Fruit fly (Drosophila melanogaster) whole organism, embryonic: Measurements from ENCODE around the gene Scox.

Source experiments
- Adf1 ChIP-seq: fragments of 200-800 bp; sonication (Bioruptor generic); IDR thresholded peaks from 2 replicates; pipeline ENCODE4 v1.3.6; 2022; ENCODE audit warnings: missing biosample characterization, missing genetic modification characterization
- CG10267 ChIP-seq: fragments of 200-800 bp; sonication (Bioruptor generic); optimal IDR thresholded peaks from 2 replicates; lab custom pipeline; 2018; ENCODE audit warnings: missing biosample characterization, mild to moderate bottlenecking, missing genetic modification characterization, moderate library complexity
- CG12071 ChIP-seq: fragments of 200-800 bp; sonication (Bioruptor generic); optimal IDR thresholded peaks from 3 replicates; lab custom pipeline; 2018; ENCODE audit warnings: missing biosample characterization, mild to moderate bottlenecking, missing genetic modification characterization
- CG12744 ChIP-seq: fragments of 200-800 bp; sonication (Bioruptor generic); optimal IDR thresholded peaks from 2 replicates; lab custom pipeline; 2016; ENCODE audit warnings: missing biosample characterization, missing genetic modification characterization
- CG13287 ChIP-seq: fragments of 200-800 bp; sonication (Bioruptor generic); IDR thresholded peaks from 2 replicates; pipeline ENCODE4 v1.3.6; 2022; ENCODE audit warnings: missing biosample characterization, missing genetic modification characterization; ENCODE audit not compliant: partially characterized antibody
- CG13296 ChIP-seq: fragments of 200-800 bp; sonication (Bioruptor generic); optimal IDR thresholded peaks from 3 replicates; lab custom pipeline; 2018; ENCODE audit warnings: missing biosample characterization, mild to moderate bottlenecking, missing genetic modification characterization
- CG13775 ChIP-seq: fragments of 200-800 bp; sonication (Bioruptor generic); optimal IDR thresholded peaks from 3 replicates; lab custom pipeline; 2017; ENCODE audit warnings: missing biosample characterization, mild to moderate bottlenecking, missing genetic modification characterization
- CG14050 ChIP-seq: fragments of 200-800 bp; sonication (Bioruptor generic); IDR thresholded peaks from 3 replicates; pipeline ENCODE4 v1.3.6; 2022; ENCODE audit warnings: missing biosample characterization, missing genetic modification characterization
- CG14441 ChIP-seq: fragments of 200-800 bp; sonication (Bioruptor generic); IDR thresholded peaks from 2 replicates; pipeline ENCODE4 v1.3.6; 2022; ENCODE audit warnings: missing biosample characterization, missing genetic modification characterization
- CG16863 ChIP-seq: fragments of 200-800 bp; sonication (Bioruptor generic); optimal IDR thresholded peaks from 3 replicates; lab custom pipeline; 2016; ENCODE audit warnings: missing biosample characterization, missing genetic modification characterization
- CG17359 ChIP-seq: fragments of 200-800 bp; sonication (Bioruptor generic); optimal IDR thresholded peaks from 3 replicates; lab custom pipeline; 2018; ENCODE audit warnings: missing biosample characterization, mild to moderate bottlenecking, missing genetic modification characterization, moderate library complexity
- CG18011 ChIP-seq: fragments of 200-800 bp; sonication (Bioruptor generic); optimal IDR thresholded peaks from 2 replicates; lab custom pipeline; 2017; ENCODE audit warnings: missing biosample characterization, missing genetic modification characterization, mild to moderate bottlenecking, moderate library complexity, missing genotype
- CG2199 ChIP-seq: fragments of 200-800 bp; sonication (Bioruptor generic); IDR thresholded peaks from 3 replicates; pipeline ENCODE4 v1.3.6; 2022; ENCODE audit warnings: missing biosample characterization, missing genetic modification characterization
- CG31441 ChIP-seq: fragments of 200-800 bp; sonication (Bioruptor generic); IDR thresholded peaks from 2 replicates; pipeline ENCODE4 v1.3.6; 2022; ENCODE audit warnings: missing biosample characterization, missing genetic modification characterization
- CG3281 ChIP-seq: fragments of 200-800 bp; sonication (Bioruptor generic); optimal IDR thresholded peaks from 3 replicates; lab custom pipeline; 2017; ENCODE audit warnings: missing biosample characterization, mild to moderate bottlenecking, missing genetic modification characterization
- CG4404 ChIP-seq: fragments of 200-800 bp; sonication (Bioruptor generic); IDR thresholded peaks from 2 replicates; pipeline ENCODE4 v1.3.6; 2022; ENCODE audit warnings: missing biosample characterization, missing genetic modification characterization
- CG6175 ChIP-seq: fragments of 200-800 bp; sonication (Bioruptor generic); IDR thresholded peaks from 3 replicates; pipeline ENCODE4 v1.3.6; 2022; ENCODE audit warnings: missing biosample characterization, missing genetic modification characterization
- CG6254 ChIP-seq: fragments of 200-800 bp; sonication (Bioruptor generic); optimal IDR thresholded peaks from 3 replicates; lab custom pipeline; 2017; ENCODE audit warnings: mild to moderate bottlenecking, missing biosample characterization, missing genetic modification reagents, missing genetic modification characterization
- CG7987 ChIP-seq: fragments of 200-800 bp; sonication (Bioruptor generic); optimal IDR thresholded peaks from 2 replicates; lab custom pipeline; 2018; ENCODE audit warnings: missing biosample characterization, mild to moderate bottlenecking, missing genetic modification characterization, moderate library complexity
- CG9932 ChIP-seq: fragments of 200-800 bp; sonication (Bioruptor generic); IDR thresholded peaks from 2 replicates; pipeline ENCODE4 v1.3.6; 2022; ENCODE audit warnings: missing biosample characterization, missing genetic modification characterization
- CkIIα-i1 ChIP-seq: fragments of 200-800 bp; sonication (Bioruptor generic); IDR thresholded peaks from 2 replicates; pipeline ENCODE4 v1.3.6; 2022; ENCODE audit warnings: missing biosample characterization, missing genetic modification characterization
- Dp ChIP-seq: fragments of 200-800 bp; sonication (Bioruptor generic); optimal IDR thresholded peaks from 2 replicates; lab custom pipeline; 2018; ENCODE audit warnings: missing biosample characterization, mild to moderate bottlenecking, missing genetic modification characterization, moderate library complexity
- E2f2 ChIP-seq: fragments of 200-800 bp; sonication (Bioruptor generic); IDR thresholded peaks from 2 replicates; pipeline ENCODE4 v1.3.6; 2022; ENCODE audit warnings: missing biosample characterization, missing genetic modification characterization
- Fer1 ChIP-seq: fragments of 200-800 bp; sonication (Bioruptor generic); optimal IDR thresholded peaks from 2 replicates; lab custom pipeline; 2017; ENCODE audit warnings: missing biosample characterization, mild to moderate bottlenecking, missing genetic modification characterization
- Gug ChIP-seq: fragments of 200-800 bp; sonication (Bioruptor generic); IDR thresholded peaks from 4 replicates; pipeline ENCODE4 v1.3.6; 2022; ENCODE audit warnings: missing biosample characterization, missing genetic modification characterization
- Hand ChIP-seq: fragments of 200-800 bp; sonication (Bioruptor generic); optimal IDR thresholded peaks from 2 replicates; lab custom pipeline; 2017; ENCODE audit warnings: mild to moderate bottlenecking, missing biosample characterization, missing genetic modification reagents, missing genetic modification characterization
- MBD-R2 ChIP-seq: fragments of 200-800 bp; sonication (Bioruptor generic); IDR thresholded peaks from 2 replicates; pipeline ENCODE4 v1.3.6; 2022; ENCODE audit warnings: missing biosample characterization, missing genetic modification characterization
- Med ChIP-seq: fragments of 200-800 bp; sonication (Bioruptor generic); peaks from one replicate; lab custom pipeline; 2016; ENCODE audit warnings: missing biosample characterization, missing genetic modification characterization, mild to moderate bottlenecking, inconsistent platforms, moderate library complexity
- Meics ChIP-seq: fragments of 200-800 bp; sonication (Bioruptor generic); optimal IDR thresholded peaks from 2 replicates; lab custom pipeline; 2017; ENCODE audit warnings: missing biosample characterization, mild to moderate bottlenecking, missing genetic modification characterization
- Nf-YC ChIP-seq: fragments of 200-800 bp; optimal IDR thresholded peaks from 3 replicates; lab custom pipeline; 2019; ENCODE audit warnings: missing biosample characterization, mild to moderate bottlenecking, missing genetic modification characterization, moderate library complexity
- aop ChIP-seq: fragments of 200-800 bp; sonication (Bioruptor generic); IDR thresholded peaks from 2 replicates; pipeline ENCODE4 v1.3.6; 2022; ENCODE audit warnings: missing biosample characterization, missing genetic modification characterization
- cas ChIP-seq: fragments of 200-800 bp; sonication (Bioruptor generic); IDR thresholded peaks from 2 replicates; pipeline ENCODE4 v1.3.6; 2022; ENCODE audit warnings: missing biosample characterization, missing genetic modification characterization
- chif ChIP-seq, 2 experiments: fragments of 200-800 bp; sonication (Bioruptor generic); optimal IDR thresholded peaks; 3 replicates each; lab custom pipeline; 2016; ENCODE audit warnings: missing biosample characterization in 2 of 2, missing genetic modification characterization in 2 of 2
- chinmo ChIP-seq: fragments of 200-800 bp; sonication (Bioruptor generic); IDR thresholded peaks from 4 replicates; pipeline ENCODE4 v1.3.6; 2022; ENCODE audit warnings: missing biosample characterization, missing genetic modification characterization; ENCODE audit not compliant: partially characterized antibody
- crol ChIP-seq: fragments of 200-800 bp; sonication (Bioruptor generic); IDR thresholded peaks from 2 replicates; pipeline ENCODE4 v1.3.6; 2022; ENCODE audit warnings: missing biosample characterization, missing genetic modification characterization
- crp ChIP-seq, 2 experiments: fragments of 200-800 bp; sonication (Bioruptor generic); optimal IDR thresholded peaks; 2 replicates in 1 of 2; 3 replicates in 1 of 2; lab custom pipeline; 2017; ENCODE audit warnings: missing biosample characterization in 2 of 2, missing genetic modification characterization in 2 of 2, mild to moderate bottlenecking in 1 of 2, moderate library complexity in 1 of 2
- cwo ChIP-seq: fragments of 200-800 bp; sonication (Bioruptor generic); optimal IDR thresholded peaks from 3 replicates; lab custom pipeline; 2017; ENCODE audit warnings: missing biosample characterization, missing genetic modification characterization, mild to moderate bottlenecking, moderate library complexity, missing genetic modification reagents
- da ChIP-seq: fragments of 200-800 bp; sonication (Bioruptor generic); optimal IDR thresholded peaks from 2 replicates; lab custom pipeline; 2016; ENCODE audit warnings: missing biosample characterization, missing genetic modification characterization
- dm ChIP-seq: fragments of 200-800 bp; sonication (Bioruptor generic); optimal IDR thresholded peaks from 3 replicates; lab custom pipeline; 2016; ENCODE audit warnings: missing biosample characterization, missing genetic modification characterization
- emc ChIP-seq: fragments of 200-800 bp; sonication (Bioruptor generic); optimal IDR thresholded peaks from 2 replicates; lab custom pipeline; 2016; ENCODE audit warnings: missing biosample characterization, missing genetic modification characterization
- en ChIP-seq: fragments of 200-800 bp; sonication (Bioruptor generic); optimal IDR thresholded peaks from 2 replicates; lab custom pipeline; 2016; ENCODE audit warnings: missing biosample characterization, missing genetic modification characterization
- fd3F ChIP-seq: fragments of 200-800 bp; sonication (Bioruptor generic); optimal IDR thresholded peaks from 2 replicates; lab custom pipeline; 2018; ENCODE audit warnings: missing biosample characterization, mild to moderate bottlenecking, missing genetic modification characterization, moderate library complexity
- fru ChIP-seq: fragments of >200 bp; optimal IDR thresholded peaks from 2 replicates; lab custom pipeline; 2017
- her ChIP-seq: fragments of 200-800 bp; sonication (Bioruptor generic); optimal IDR thresholded peaks from 2 replicates; lab custom pipeline; 2016; ENCODE audit warnings: missing biosample characterization, missing genetic modification characterization
- nerfin-1 ChIP-seq: fragments of 200-800 bp; sonication (Bioruptor generic); optimal IDR thresholded peaks from 3 replicates; lab custom pipeline; 2019; ENCODE audit warnings: missing biosample characterization, mild to moderate bottlenecking, missing genetic modification characterization, moderate library complexity
- onecut ChIP-seq: fragments of 200-800 bp; sonication (Bioruptor generic); IDR thresholded peaks from 2 replicates; pipeline ENCODE4 v1.3.6; 2022; ENCODE audit warnings: missing biosample characterization, missing genetic modification characterization
- org-1 ChIP-seq: fragments of 200-800 bp; sonication (Bioruptor generic); optimal IDR thresholded peaks from 2 replicates; lab custom pipeline; 2017; ENCODE audit warnings: missing biosample characterization, missing genetic modification characterization
- pros ChIP-seq: fragments of 200-800 bp; sonication (Bioruptor generic); optimal IDR thresholded peaks from 3 replicates; lab custom pipeline; 2019; ENCODE audit warnings: missing biosample characterization, mild to moderate bottlenecking, missing genetic modification characterization, moderate library complexity
- pzg ChIP-seq: fragments of 200-800 bp; sonication (Bioruptor generic); optimal IDR thresholded peaks from 3 replicates; lab custom pipeline; 2018; ENCODE audit warnings: missing biosample characterization, mild to moderate bottlenecking, missing genetic modification characterization, moderate library complexity
- trem ChIP-seq: fragments of 200-800 bp; optimal IDR thresholded peaks from 3 replicates; lab custom pipeline; 2019; ENCODE audit warnings: missing biosample characterization, mild to moderate bottlenecking, missing genetic modification characterization, moderate library complexity

The Scox gene

dm6 chr2L:4979138-4979537 is 10.4 kb upstream of the Scox start, which contains the start of gene CG8891:
Gene CG8891 (minus strand): TSS chr2L:4979379.
- no peak for TF ChIP-seq CG2199 (GFP tag; lab: Robert Waterston, UW)
- TF ChIP-seq cwo (GFP tag; lab: Kevin White, UChicago), result no peak
- TF ChIP-seq Nf-YC, result no peak
- no peak for TF ChIP-seq CG10267
- no peak for TF ChIP-seq crol (GFP tag; lab: Robert Waterston, UW)
- no peak for TF ChIP-seq dm (GFP tag; lab: Kevin White, UChicago)
- TF ChIP-seq E2f2 (GFP tag; lab: Robert Waterston, UW), result peak; percentile 88
- no peak for TF ChIP-seq Gug (GFP tag; lab: Robert Waterston, UW)
- TF ChIP-seq CG12071 (GFP tag; lab: Kevin White, UChicago), result no peak
- no peak for TF ChIP-seq chif (GFP tag; optimal IDR thresholded peaks at IDR 0.05; lab: Kevin White, UChicago)
- TF ChIP-seq CG16863 (GFP tag; lab: Kevin White, UChicago), result no peak
- no peak for TF ChIP-seq Meics (GFP tag; lab: Kevin White, UChicago)
- TF ChIP-seq onecut (GFP tag; lab: Robert Waterston, UW), result no peak
- TF ChIP-seq pros (GFP tag; lab: Kevin White, UChicago), result no peak
- no peak for TF ChIP-seq CG14050
- TF ChIP-seq fru (lab: Kevin White, UChicago), result no peak
- TF ChIP-seq org-1 (GFP tag; lab: Kevin White, UChicago), result no peak
- no peak for TF ChIP-seq CG4404
- TF ChIP-seq CG31441 (GFP tag; lab: Robert Waterston, UW), result no peak
- 0 out of 4 replicates have a peak, but pooled peaks have one; percentile 64 for TF ChIP-seq chinmo
- TF ChIP-seq cas (GFP tag; lab: Robert Waterston, UW), result no peak
- peak in 1 of 2 experiments; percentile 83 for TF ChIP-seq crp (GFP tag; optimal IDR thresholded peaks at IDR 0.05; lab: Kevin White, UChicago)
- TF ChIP-seq emc (GFP tag; lab: Kevin White, UChicago), result no peak
- no peak for TF ChIP-seq CG7987 (GFP tag; lab: Kevin White, UChicago)
- TF ChIP-seq CG6254, result peak; percentile 97
- no peak for TF ChIP-seq Hand (GFP tag; lab: Kevin White, UChicago)
- peak; percentile 83 for TF ChIP-seq CG3281
- TF ChIP-seq CG9932, result no peak
- peak; percentile 8 for TF ChIP-seq pzg (GFP tag; lab: Kevin White, UChicago)
- TF ChIP-seq Adf1 (GFP tag; lab: Robert Waterston, UW), result no peak
- no peak for TF ChIP-seq CG6175 (GFP tag; lab: Robert Waterston, UW)
- no peak for TF ChIP-seq CG17359 (tag; lab: Kevin White, UChicago)
- no peak for TF ChIP-seq Fer1
- no peak for TF ChIP-seq nerfin-1
- TF ChIP-seq CkIIα-i1 (GFP tag; lab: Robert Waterston, UW), result no peak
- peak; percentile 17 for TF ChIP-seq CG18011 (GFP tag; lab: Kevin White, UChicago)
- no peak for TF ChIP-seq aop (GFP tag; lab: Robert Waterston, UW)
- no peak for TF ChIP-seq CG13296 (GFP tag; lab: Kevin White, UChicago)
- peak; percentile 52 for TF ChIP-seq MBD-R2
- no peak for TF ChIP-seq CG14441 (GFP tag; lab: Robert Waterston, UW)
- no peak for TF ChIP-seq trem
- peak; percentile 25 for TF ChIP-seq Med (GFP tag; lab: Kevin White, UChicago)
- no peak for TF ChIP-seq CG12744 (GFP tag; lab: Kevin White, UChicago)
- peak; percentile 16; the same call in 1 of the 2 replicates for TF ChIP-seq CG13287 (GFP tag; lab: Robert Waterston, UW)
- TF ChIP-seq her (GFP tag; lab: Kevin White, UChicago), result no peak
- no peak for TF ChIP-seq CG13775 (GFP tag; lab: Kevin White, UChicago)
- TF ChIP-seq fd3F (GFP tag; lab: Kevin White, UChicago), result no peak
- TF ChIP-seq en (GFP tag; lab: Kevin White, UChicago), result no peak
- no peak for TF ChIP-seq da (GFP tag; lab: Kevin White, UChicago)
- TF ChIP-seq Dp (GFP tag; lab: Kevin White, UChicago), result peak; percentile 77
